Worm (Caenorhabditis elegans): ENCODE measurements around the gene T14B1.1.

DNA sequence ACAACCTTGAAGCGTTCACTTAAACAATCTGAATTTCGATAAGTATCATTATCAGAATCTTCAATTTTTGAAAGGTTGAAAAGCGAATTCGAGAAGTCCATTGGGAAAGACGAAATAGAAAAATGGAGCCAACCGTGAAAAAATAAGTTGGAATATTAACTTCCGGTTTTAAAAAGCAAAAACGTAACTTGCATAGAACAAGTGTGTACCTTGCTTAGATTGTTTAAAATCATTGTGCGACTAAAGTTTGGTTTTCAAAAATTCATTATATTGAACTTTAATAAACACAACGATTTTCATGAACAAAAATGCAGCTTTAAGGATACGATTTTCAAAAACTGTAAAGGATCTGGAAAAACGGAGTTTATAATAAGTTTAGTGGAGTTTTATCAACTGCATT lies 45.1 kb upstream of the T14B1.1 start, which contains the start of gene F15G9.2:
- TF ChIP-seq him-1 (tag; optimal IDR thresholded peaks at IDR 0.05) (no peak), W03F9.2 (tag; optimal IDR thresholded peaks at IDR 0.05) (no peak)
